Worm (Caenorhabditis elegans) whole organism, young adult: ENCODE results near the gene T19C4.1.

Source experiments
- B0261.1 ChIP-seq: sonication (generic microtip); optimal IDR thresholded peaks from 2 replicates; lab custom pipeline; 2016; ENCODE audit warnings: mild to moderate bottlenecking, missing genetic modification characterization, moderate library complexity, missing compliant biosample characterization
- C06A6.2 ChIP-seq: fragments of 200-800 bp; sonication (Bioruptor generic); conservative IDR thresholded peaks from 2 replicates; pipeline ENCODE4 v1.3.6; 2022; ENCODE audit warnings: missing genetic modification characterization, missing compliant biosample characterization
- F23B12.7 ChIP-seq: sonication (generic microtip); optimal IDR thresholded peaks from 2 replicates; lab custom pipeline; 2017; ENCODE audit warnings: missing genetic modification characterization, mild to moderate bottlenecking, missing compliant biosample characterization, antibody characterized with exemption, moderate library complexity; ENCODE audit not compliant: insufficient read depth
- F33H1.4 ChIP-seq: fragments of 200-800 bp; sonication (Bioruptor generic); IDR thresholded peaks from 2 replicates; pipeline ENCODE4 v1.3.6; 2022; ENCODE audit warnings: missing genetic modification reagents, missing genetic modification characterization, missing compliant biosample characterization
- F37B4.10 ChIP-seq: fragments of 200-800 bp; sonication (Bioruptor generic); IDR thresholded peaks from 2 replicates; pipeline ENCODE4 v1.3.6; 2022; ENCODE audit warnings: missing genetic modification characterization, missing compliant biosample characterization
- F39B2.1 ChIP-seq: fragments of 200-800 bp; sonication (Bioruptor generic); IDR thresholded peaks from 2 replicates; pipeline ENCODE4 v1.3.6; 2022; ENCODE audit warnings: missing genetic modification reagents, missing genetic modification characterization, missing compliant biosample characterization
- F49E8.2 ChIP-seq: sonication (generic microtip); optimal IDR thresholded peaks from 3 replicates; lab custom pipeline; 2017; ENCODE audit warnings: missing genetic modification characterization, mild to moderate bottlenecking, missing compliant biosample characterization, antibody characterized with exemption, moderate library complexity; ENCODE audit not compliant: insufficient read depth
- K12H6.12 ChIP-seq: fragments of 200-800 bp; sonication (Bioruptor generic); optimal IDR thresholded peaks from 2 replicates; lab custom pipeline; 2018; ENCODE audit warnings: mild to moderate bottlenecking, missing genetic modification characterization, missing compliant biosample characterization
- T07F8.4 ChIP-seq: sonication (generic microtip); optimal IDR thresholded peaks from 2 replicates; lab custom pipeline; 2016; ENCODE audit warnings: mild to moderate bottlenecking, missing genetic modification characterization, moderate library complexity, missing compliant biosample characterization
- Y53F4B.3 ChIP-seq: fragments of 200-800 bp; sonication (Bioruptor generic); IDR thresholded peaks from 2 replicates; pipeline ENCODE4 v1.3.6; 2022; ENCODE audit warnings: missing genetic modification reagents, missing genetic modification characterization, missing compliant biosample characterization
- Y67H2A.10 ChIP-seq: fragments of 200-800 bp; sonication (Bioruptor generic); conservative IDR thresholded peaks from 2 replicates; pipeline ENCODE4 v1.3.6; 2022; ENCODE audit warnings: missing genetic modification reagents, missing genetic modification characterization, missing compliant biosample characterization
- Y95B8A.8 ChIP-seq: fragments of 200-800 bp; sonication (Bioruptor generic); IDR thresholded peaks from 2 replicates; pipeline ENCODE4 v1.3.6; 2022; ENCODE audit warnings: missing genetic modification reagents, missing genetic modification characterization, missing compliant biosample characterization
- akir-1 ChIP-seq: fragments of 200-800 bp; sonication (Bioruptor generic); optimal IDR thresholded peaks from 2 replicates; lab custom pipeline; 2018; ENCODE audit warnings: mild to moderate bottlenecking, missing genetic modification characterization, moderate library complexity, missing compliant biosample characterization
- aptf-2 ChIP-seq: fragments of 200-800 bp; sonication (Bioruptor generic); conservative IDR thresholded peaks from 2 replicates; pipeline ENCODE4 v1.3.6; 2022; ENCODE audit warnings: missing genetic modification reagents, missing genetic modification characterization, missing compliant biosample characterization
- atf-7 ChIP-seq: sonication (generic microtip); optimal IDR thresholded peaks from 2 replicates; lab custom pipeline; 2017; ENCODE audit warnings: mild to moderate bottlenecking, missing genetic modification characterization, missing compliant biosample characterization
- attf-6 ChIP-seq: fragments of 200-800 bp; sonication (Bioruptor generic); IDR thresholded peaks from 2 replicates; pipeline ENCODE4 v1.3.6; 2022; ENCODE audit warnings: missing genetic modification reagents, missing genetic modification characterization, missing compliant biosample characterization
- ceh-27 ChIP-seq: fragments of 200-800 bp; sonication (Bioruptor generic); optimal IDR thresholded peaks from 2 replicates; lab custom pipeline; 2018; ENCODE audit warnings: mild to moderate bottlenecking, missing genetic modification characterization, moderate library complexity, missing compliant biosample characterization
- ceh-58 ChIP-seq: fragments of 200-800 bp; sonication (Bioruptor generic); IDR thresholded peaks from 2 replicates; pipeline ENCODE4 v1.3.6; 2022; ENCODE audit warnings: missing genetic modification characterization, missing compliant biosample characterization
- ceh-79 ChIP-seq: sonication (generic microtip); optimal IDR thresholded peaks from 2 replicates; lab custom pipeline; 2017; ENCODE audit warnings: mild to moderate bottlenecking, missing genetic modification characterization, missing compliant biosample characterization
- ceh-91 ChIP-seq: fragments of 200-800 bp; sonication (Bioruptor generic); IDR thresholded peaks from 2 replicates; pipeline ENCODE4 v1.3.6; 2022; ENCODE audit warnings: missing genetic modification reagents, missing genetic modification characterization, missing compliant biosample characterization
- egl-44 ChIP-seq: fragments of 200-800 bp; sonication (Bioruptor generic); IDR thresholded peaks from 2 replicates; pipeline ENCODE4 v1.3.6; 2022; ENCODE audit warnings: missing genetic modification reagents, missing genetic modification characterization, missing compliant biosample characterization
- ets-4 ChIP-seq: fragments of 200-800 bp; sonication (Bioruptor generic); optimal IDR thresholded peaks from 2 replicates; lab custom pipeline; 2018; ENCODE audit warnings: mild to moderate bottlenecking, missing genetic modification characterization, missing compliant biosample characterization
- him-1 ChIP-seq: sonication (generic microtip); optimal IDR thresholded peaks from 2 replicates; lab custom pipeline; 2016; ENCODE audit warnings: missing genotype, missing genetic modification reagents, missing genetic modification characterization, missing compliant biosample characterization
- hmg-1.2 ChIP-seq: fragments of 200-800 bp; sonication (Bioruptor generic); IDR thresholded peaks from 2 replicates; pipeline ENCODE4 v1.3.6; 2022; ENCODE audit warnings: missing genetic modification reagents, missing genetic modification characterization, missing compliant biosample characterization
- let-526 ChIP-seq: fragments of 200-800 bp; sonication (Bioruptor generic); IDR thresholded peaks from 2 replicates; pipeline ENCODE4 v1.3.6; 2022; ENCODE audit warnings: missing genetic modification reagents, missing genetic modification characterization, missing compliant biosample characterization
- lin-26 ChIP-seq: fragments of 200-800 bp; sonication (Bioruptor generic); IDR thresholded peaks from 2 replicates; pipeline ENCODE4 v1.3.6; 2022; ENCODE audit warnings: missing genetic modification reagents, missing genetic modification characterization, missing compliant biosample characterization
- lin-35 ChIP-seq, 3 experiments: fragments of 150-350 bp in 2 of 3; sonication (generic microtip) in 1 of 3; optimal IDR thresholded peaks; 2 replicates each; lab custom pipeline; 2014 to 2018; ENCODE audit warnings: missing biosample characterization in 3 of 3, missing genetic modification characterization in 3 of 3, missing genetic modification reagents in 3 of 3
- lin-40 ChIP-seq: sonication (generic microtip); optimal IDR thresholded peaks from 2 replicates; lab custom pipeline; 2016; ENCODE audit warnings: missing genetic modification characterization, mild to moderate bottlenecking, missing compliant biosample characterization, missing genotype, missing genetic modification reagents
- lir-1 ChIP-seq: fragments of 200-800 bp; sonication (Bioruptor generic); conservative IDR thresholded peaks from 2 replicates; pipeline ENCODE4 v1.3.6; 2022; ENCODE audit warnings: missing genetic modification reagents, missing genetic modification characterization, missing compliant biosample characterization
- lsl-1 ChIP-seq: fragments of 200-800 bp; sonication (Bioruptor generic); optimal IDR thresholded peaks from 2 replicates; lab custom pipeline; 2018; ENCODE audit warnings: mild to moderate bottlenecking, missing genetic modification characterization, moderate library complexity, missing compliant biosample characterization
- lsy-27 ChIP-seq: sonication (generic microtip); optimal IDR thresholded peaks from 2 replicates; lab custom pipeline; 2017; ENCODE audit warnings: missing genetic modification characterization, mild to moderate bottlenecking, missing compliant biosample characterization, antibody characterized with exemption, missing genotype, borderline replicate concordance; ENCODE audit not compliant: insufficient read depth
- madf-3 ChIP-seq: fragments of 200-800 bp; sonication (Bioruptor generic); IDR thresholded peaks from 2 replicates; pipeline ENCODE4 v1.3.6; 2022; ENCODE audit warnings: missing genetic modification reagents, missing genetic modification characterization, missing compliant biosample characterization
- madf-6 ChIP-seq: fragments of 200-800 bp; sonication (Bioruptor generic); IDR thresholded peaks from 2 replicates; pipeline ENCODE4 v1.3.6; 2022; ENCODE audit warnings: missing genetic modification reagents, missing genetic modification characterization, missing compliant biosample characterization
- mes-4 ChIP-seq: sonication (generic microtip); optimal IDR thresholded peaks from 2 replicates; lab custom pipeline; 2016; ENCODE audit warnings: missing genotype, missing genetic modification characterization, missing compliant biosample characterization
- nfyb-1 ChIP-seq: fragments of 200-800 bp; sonication (Bioruptor generic); IDR thresholded peaks from 2 replicates; pipeline ENCODE4 v1.3.6; 2022; ENCODE audit warnings: missing genetic modification reagents, missing genetic modification characterization, missing compliant biosample characterization
- rcor-1 ChIP-seq: fragments of 200-800 bp; sonication (Bioruptor generic); IDR thresholded peaks from 2 replicates; pipeline ENCODE4 v1.3.6; 2022; ENCODE audit warnings: missing genetic modification reagents, missing genetic modification characterization, missing compliant biosample characterization
- sdz-38 ChIP-seq: sonication (generic microtip); optimal IDR thresholded peaks from 2 replicates; lab custom pipeline; 2016; ENCODE audit warnings: missing genotype, missing genetic modification characterization, missing compliant biosample characterization
- snpc-1.1 ChIP-seq: sonication (generic microtip); optimal IDR thresholded peaks from 2 replicates; lab custom pipeline; 2017; ENCODE audit warnings: missing genetic modification characterization, mild to moderate bottlenecking, missing compliant biosample characterization, antibody characterized with exemption, moderate library complexity, missing genotype, missing genetic modification reagents; ENCODE audit not compliant: insufficient read depth
- snpc-3.4 ChIP-seq: sonication (generic microtip); optimal IDR thresholded peaks from 2 replicates; lab custom pipeline; 2017; ENCODE audit warnings: missing genetic modification characterization, mild to moderate bottlenecking, missing compliant biosample characterization, antibody characterized with exemption, moderate library complexity, missing genotype, missing genetic modification reagents
- somi-1 ChIP-seq: fragments of 200-800 bp; sonication (Bioruptor generic); optimal IDR thresholded peaks from 2 replicates; lab custom pipeline; 2018; ENCODE audit warnings: mild to moderate bottlenecking, missing genetic modification characterization, missing compliant biosample characterization
- sptf-2 ChIP-seq: fragments of 200-800 bp; sonication (Bioruptor generic); optimal IDR thresholded peaks from 2 replicates; lab custom pipeline; 2018; ENCODE audit warnings: mild to moderate bottlenecking, missing genetic modification characterization, missing compliant biosample characterization
- tlf-1 ChIP-seq: fragments of 200-800 bp; sonication (Bioruptor generic); optimal IDR thresholded peaks from 2 replicates; lab custom pipeline; 2018; ENCODE audit warnings: mild to moderate bottlenecking, missing genetic modification characterization, missing compliant biosample characterization
- unc-130 ChIP-seq: sonication (generic microtip); optimal IDR thresholded peaks from 2 replicates; lab custom pipeline; 2016; ENCODE audit warnings: missing genetic modification reagents, missing genetic modification characterization, missing compliant biosample characterization
- unc-62 ChIP-seq: fragments of 150-350 bp; optimal IDR thresholded peaks from 2 replicates; lab custom pipeline; 2014; ENCODE audit warnings: missing biosample characterization, missing genetic modification reagents, missing genetic modification characterization
- zim-3 ChIP-seq: sonication (generic microtip); optimal IDR thresholded peaks from 2 replicates; lab custom pipeline; 2017; ENCODE audit warnings: mild to moderate bottlenecking, missing genetic modification characterization, moderate library complexity, missing compliant biosample characterization
- ztf-18 ChIP-seq: sonication (generic microtip); optimal IDR thresholded peaks from 2 replicates; lab custom pipeline; 2016; ENCODE audit warnings: missing genotype, mild to moderate bottlenecking, missing genetic modification characterization, missing compliant biosample characterization
- ztf-22 ChIP-seq: fragments of 200-800 bp; sonication (Bioruptor generic); optimal IDR thresholded peaks from 2 replicates; lab custom pipeline; 2018; ENCODE audit warnings: mild to moderate bottlenecking, missing genetic modification characterization, moderate library complexity, missing compliant biosample characterization
- ztf-25 ChIP-seq: fragments of 200-800 bp; sonication (Bioruptor generic); IDR thresholded peaks from 2 replicates; pipeline ENCODE4 v1.3.6; 2022; ENCODE audit warnings: missing genetic modification reagents, missing genetic modification characterization, missing compliant biosample characterization

T19C4.1 gene

ce11 chrV:11123817-11124337, 25.6 kb upstream of the T19C4.1 start, which contains the start of the genes atp-5 and lmtr-3 (continued):
- TF ChIP-seq madf-3 (GFP tag; lab: Robert Waterston, UW): 0 out of 2 replicates have a peak, but pooled peaks have one; percentile 58
- peak; percentile 62 for TF ChIP-seq aptf-2 (GFP tag; lab: Robert Waterston, UW)
- TF ChIP-seq unc-130 (GFP tag; lab: Kevin White, UChicago): peak; percentile 92
- no peak for TF ChIP-seq ets-4 (GFP tag; lab: Kevin White, UChicago)
- TF ChIP-seq nfyb-1 (GFP tag; lab: Robert Waterston, UW): no peak
- no peak for TF ChIP-seq mes-4
- TF ChIP-seq zim-3 (tag; lab: Kevin White, UChicago): peak; percentile 28
- no peak for TF ChIP-seq ztf-22 (GFP tag; lab: Kevin White, UChicago)
- TF ChIP-seq K12H6.12 (tag; lab: Kevin White, UChicago): no peak
- TF ChIP-seq F39B2.1: no peak
- TF ChIP-seq somi-1 (GFP tag; lab: Kevin White, UChicago): peak; percentile 4
- peak; percentile 56 for TF ChIP-seq rcor-1 (GFP tag; lab: Robert Waterston, UW)
- peak; percentile 91 for TF ChIP-seq let-526 (GFP tag; lab: Robert Waterston, UW)
- no peak for TF ChIP-seq akir-1
- TF ChIP-seq ztf-25 (GFP tag; lab: Robert Waterston, UW): peak; percentile 90
- TF ChIP-seq snpc-3.4 (tag; lab: Kevin White, UChicago): peak; percentile 36
- no peak for TF ChIP-seq sdz-38 (tag; lab: Kevin White, UChicago)
- TF ChIP-seq lin-35 (GFP tag; optimal IDR thresholded peaks at IDR 0.05; lab: Kevin White, UChicago): peak in 1 of 3 experiments; percentile 24
- TF ChIP-seq ceh-58 (GFP tag; lab: Robert Waterston, UW): no peak
- no peak for TF ChIP-seq unc-62
- TF ChIP-seq F49E8.2: peak; percentile 0
- TF ChIP-seq madf-6 (GFP tag; lab: Robert Waterston, UW): peak; percentile 58; the same call in 1 of the 2 replicates
- peak; percentile 33; the same call in 1 of the 2 replicates for TF ChIP-seq lin-26 (GFP tag; lab: Robert Waterston, UW)
- peak; percentile 51 for TF ChIP-seq lsl-1 (GFP tag; lab: Kevin White, UChicago)
- peak; percentile 89 for TF ChIP-seq ceh-27 (GFP tag; lab: Kevin White, UChicago)
- no peak for TF ChIP-seq sptf-2 (GFP tag; lab: Kevin White, UChicago)
- no peak for TF ChIP-seq Y95B8A.8 (GFP tag; lab: Robert Waterston, UW)
- peak; percentile 31; the same call in 1 of the 2 replicates for TF ChIP-seq F33H1.4 (GFP tag; lab: Robert Waterston, UW)
- TF ChIP-seq B0261.1: no peak
- TF ChIP-seq lir-1 (GFP tag; lab: Robert Waterston, UW): peak; percentile 65; the same call in 1 of the 2 replicates
- peak; percentile 22 for TF ChIP-seq snpc-1.1 (tag; lab: Kevin White, UChicago)
- TF ChIP-seq T07F8.4 (tag; lab: Kevin White, UChicago): no peak
- no peak for TF ChIP-seq egl-44 (GFP tag; lab: Robert Waterston, UW)
- TF ChIP-seq ceh-91 (GFP tag; lab: Robert Waterston, UW): peak; percentile 56
- TF ChIP-seq tlf-1: peak; percentile 30
- no peak; the same call in 1 of the 2 replicates for TF ChIP-seq hmg-1.2 (GFP tag; lab: Robert Waterston, UW)
- TF ChIP-seq atf-7 (tag; lab: Kevin White, UChicago): no peak

ce11 chrV:11124922-11125321, 24.6 kb upstream of the T19C4.1 start, which contains the start of gene C06H2.2:
Gene C06H2.2 (plus strand): TSS chrV:11125222.
- TF ChIP-seq lin-26 (GFP tag; lab: Robert Waterston, UW) (no peak), Y67H2A.10 (GFP tag; lab: Robert Waterston, UW) (no peak), C06A6.2 (GFP tag; lab: Robert Waterston, UW) (no peak), lsy-27 (tag; lab: Kevin White, UChicago) (no peak), him-1 (tag; lab: Kevin White, UChicago) (no peak), F37B4.10 (GFP tag; lab: Robert Waterston, UW) (no peak), F23B12.7 (tag; lab: Kevin White, UChicago) (no peak), Y53F4B.3 (no peak), ztf-25 (GFP tag; lab: Robert Waterston, UW) (no peak), lin-40 (no peak), ceh-79 (no peak), attf-6 (GFP tag; lab: Robert Waterston, UW) (no peak), ztf-18 (tag; lab: Kevin White, UChicago) (no peak)
- TF ChIP-seq, all 124 proteins: peak for 0
